Fruit fly (Drosophila melanogaster) whole organism, embryonic: ENCODE measurements around the gene odd.

Experiments used
- CG14860 ChIP-seq: fragments of 200-800 bp; sonication (Bioruptor generic); IDR thresholded peaks from 3 replicates; pipeline ENCODE4 v1.3.6; 2022; ENCODE audit warnings: missing biosample characterization, missing genetic modification characterization; ENCODE audit not compliant: partially characterized antibody
- CG3065 ChIP-seq: fragments of 200-800 bp; sonication (Bioruptor generic); optimal IDR thresholded peaks from 2 replicates; lab custom pipeline; 2016; ENCODE audit warnings: missing biosample characterization, missing genetic modification characterization
- CG5245 ChIP-seq: fragments of 200-800 bp; sonication (Bioruptor generic); optimal IDR thresholded peaks from 3 replicates; lab custom pipeline; 2016; ENCODE audit warnings: missing biosample characterization, missing genetic modification characterization
- CG9797 ChIP-seq: fragments of 200-800 bp; sonication (Bioruptor generic); optimal IDR thresholded peaks from 3 replicates; lab custom pipeline; 2018; ENCODE audit warnings: missing biosample characterization, mild to moderate bottlenecking, missing genetic modification characterization
- Meics ChIP-seq: fragments of 200-800 bp; sonication (Bioruptor generic); optimal IDR thresholded peaks from 2 replicates; lab custom pipeline; 2017; ENCODE audit warnings: missing biosample characterization, mild to moderate bottlenecking, missing genetic modification characterization
- az2 ChIP-seq: fragments of 200-800 bp; sonication (Bioruptor generic); optimal IDR thresholded peaks from 3 replicates; lab custom pipeline; 2016; ENCODE audit warnings: missing biosample characterization, missing genetic modification characterization

DNA sequence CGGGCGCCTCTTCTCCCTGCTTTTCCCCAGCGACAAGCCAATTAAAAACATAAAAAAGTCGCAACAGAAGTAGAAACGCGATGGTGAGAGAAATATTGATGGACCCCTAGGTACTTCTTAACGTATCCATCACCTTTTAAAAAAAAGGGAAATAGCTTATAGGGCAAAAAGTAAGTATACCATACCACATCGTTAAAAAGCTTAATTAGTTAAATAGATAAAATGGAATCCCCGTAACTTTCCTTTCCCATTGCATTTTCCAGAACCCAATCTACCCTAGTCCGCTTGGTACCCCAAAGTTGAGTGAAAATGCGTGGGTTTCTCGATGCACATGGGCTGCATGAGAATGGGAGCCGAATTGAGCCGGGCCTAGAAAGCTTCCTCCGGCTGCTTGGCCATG, 11.9 kb downstream of the odd start:
- TF ChIP-seq Meics (GFP tag; lab: Kevin White, UChicago) (no peak), CG9797 (GFP tag; lab: Kevin White, UChicago) (no peak), CG14860 (GFP tag; lab: Robert Waterston, UW) (no peak), CG5245 (GFP tag; lab: Kevin White, UChicago) (no peak), CG3065 (no peak), az2 (GFP tag; lab: Kevin White, UChicago) (no peak)
